Fruit fly (Drosophila melanogaster): Measurements from ENCODE around the gene CG34008.

The CG34008 gene

DNA sequence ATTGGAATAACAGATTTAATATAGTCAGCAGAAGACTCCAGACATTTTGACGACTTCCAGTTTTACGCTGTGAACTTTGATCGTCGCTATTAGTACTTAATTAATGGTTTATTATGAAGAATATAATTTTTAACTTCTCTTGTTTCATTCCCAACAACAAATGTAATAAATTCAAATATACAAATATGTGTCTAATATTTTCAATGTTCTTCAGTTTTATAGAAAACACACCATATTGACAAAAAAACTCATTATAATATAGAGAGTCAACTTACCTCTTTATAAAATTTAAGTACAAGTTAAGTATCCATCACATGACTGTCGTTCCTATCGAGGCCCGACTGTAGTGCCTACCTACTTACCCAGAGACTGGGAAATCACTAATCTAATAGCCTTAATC is 8.0 kb downstream of the CG34008 start:
- TF ChIP-seq spab (GFP tag; optimal IDR thresholded peaks at IDR 0.05), result no peak
- TF ChIP-seq Ets96B (tag; optimal IDR thresholded peaks at IDR 0.05), result no peak
- no peak for TF ChIP-seq fd85E (GFP tag; optimal IDR thresholded peaks at IDR 0.05)
- TF ChIP-seq Blimp-1 (GFP tag; optimal IDR thresholded peaks at IDR 0.05), result no peak
- no peak for TF ChIP-seq Hr39 (GFP tag; optimal IDR thresholded peaks at IDR 0.05)
- no peak for TF ChIP-seq CG31627 (GFP tag; optimal IDR thresholded peaks at IDR 0.05)
- TF ChIP-seq CG6276 (GFP tag; optimal IDR thresholded peaks at IDR 0.05), result no peak
- TF ChIP-seq Eip75B (GFP tag; optimal IDR thresholded peaks at IDR 0.05), result no peak
- no peak for TF ChIP-seq CG6854 (GFP tag; optimal IDR thresholded peaks at IDR 0.05)
- no peak for TF ChIP-seq Met (GFP tag; optimal IDR thresholded peaks at IDR 0.05)
- no peak for TF ChIP-seq acj6 (GFP tag; optimal IDR thresholded peaks at IDR 0.05)
- TF ChIP-seq fkh (GFP tag; optimal IDR thresholded peaks at IDR 0.05), result no peak
- TF ChIP-seq CG6792 (GFP tag; optimal IDR thresholded peaks at IDR 0.05), result no peak
- TF ChIP-seq ss (GFP tag; optimal IDR thresholded peaks at IDR 0.05), result no peak
- no peak for TF ChIP-seq Ets21C (GFP tag; optimal IDR thresholded peaks at IDR 0.05)
- TF ChIP-seq Eip93F (GFP tag; optimal IDR thresholded peaks at IDR 0.05), result no peak
- TF ChIP-seq cyc (GFP tag; optimal IDR thresholded peaks at IDR 0.05), result no peak
- no peak for TF ChIP-seq Gug (GFP tag; IDR thresholded peaks at IDR 0.05)
- no peak for TF ChIP-seq CG8119 (GFP tag; IDR thresholded peaks at IDR 0.05)
- TF ChIP-seq Hr4 (GFP tag; optimal IDR thresholded peaks at IDR 0.05), result peak; percentile 18
- TF ChIP-seq Eip78C (GFP tag), result peak; percentile 48
- no peak for TF ChIP-seq dsx (GFP tag; optimal IDR thresholded peaks at IDR 0.05; ENCODE audit: poor library complexity, severe bottlenecking)
- no peak for TF ChIP-seq CG7368 (GFP tag; optimal IDR thresholded peaks at IDR 0.05)
- TF ChIP-seq CG8319 (GFP tag; optimal IDR thresholded peaks at IDR 0.05), result no peak
- no peak for TF ChIP-seq OdsH (GFP tag; optimal IDR thresholded peaks at IDR 0.05)
- 0 out of 2 replicates have a peak, but pooled peaks have one; percentile 22 for TF ChIP-seq CG15336 (GFP tag; IDR thresholded peaks at IDR 0.05)
- no peak for TF ChIP-seq lz (GFP tag; optimal IDR thresholded peaks at IDR 0.05)
- no peak for TF ChIP-seq Sox15 (GFP tag; optimal IDR thresholded peaks at IDR 0.05)
- TF ChIP-seq Sox102F (GFP tag; optimal IDR thresholded peaks at IDR 0.05), result no peak
- TF ChIP-seq svp (GFP tag), result peak; percentile 45
- TF ChIP-seq CG34406 (GFP tag; optimal IDR thresholded peaks at IDR 0.05), result no peak
- no peak for TF ChIP-seq topi (GFP tag; optimal IDR thresholded peaks at IDR 0.05)
- TF ChIP-seq pdm3 (GFP tag; optimal IDR thresholded peaks at IDR 0.05), result no peak
- no peak for TF ChIP-seq salr (GFP tag; optimal IDR thresholded peaks at IDR 0.05)
- TF ChIP-seq vri (GFP tag; optimal IDR thresholded peaks at IDR 0.05), result no peak
- TF ChIP-seq CG10669 (GFP tag; optimal IDR thresholded peaks at IDR 0.05), result no peak
- no peak for TF ChIP-seq achi (GFP tag; optimal IDR thresholded peaks at IDR 0.05)
- no peak for TF ChIP-seq CG3032 (tag; optimal IDR thresholded peaks at IDR 0.05)
- TF ChIP-seq dac (GFP tag; optimal IDR thresholded peaks at IDR 0.05), result no peak
- TF ChIP-seq eg (GFP tag; IDR thresholded peaks at IDR 0.05), result no peak
- no peak for TF ChIP-seq CG6808 (GFP tag; optimal IDR thresholded peaks at IDR 0.05)
- TF ChIP-seq CG10631 (GFP tag; optimal IDR thresholded peaks at IDR 0.05), result no peak
- peak; percentile 51 for TF ChIP-seq CG32006 (GFP tag; optimal IDR thresholded peaks at IDR 0.05)
